Worm (Caenorhabditis elegans): ENCODE data around the gene ZK112.4.

ZK112.4 gene

ce11 chrIII:7730331-7730730, 520 bp upstream of the ZK112.4 start:
- no peak for TF ChIP-seq klf-2 (GFP tag; conservative IDR thresholded peaks at IDR 0.05)
- no peak for TF ChIP-seq ref-1 (GFP tag; conservative IDR thresholded peaks at IDR 0.05)
- TF ChIP-seq T22C8.4 (GFP tag; IDR thresholded peaks at IDR 0.05) = no peak
- no peak for TF ChIP-seq flt-1 (GFP tag; IDR thresholded peaks at IDR 0.05)
- no peak for TF ChIP-seq cog-1 (tag; optimal IDR thresholded peaks at IDR 0.05)
- TF ChIP-seq ztf-23 (GFP tag; IDR thresholded peaks at IDR 0.05) = no peak
- no peak for TF ChIP-seq ztf-29 (GFP tag; IDR thresholded peaks at IDR 0.05)
- no peak for TF ChIP-seq med-1 (GFP tag; optimal IDR thresholded peaks at IDR 0.05; ENCODE audit: insufficient read depth)
- no peak for TF ChIP-seq tab-1 (GFP tag; IDR thresholded peaks at IDR 0.05)

ce11 chrIII:7729062-7729461, 749 bp downstream of the ZK112.4 start:
- TF ChIP-seq cog-1 (tag; optimal IDR thresholded peaks at IDR 0.05) = no peak
- no peak for TF ChIP-seq ztf-29 (GFP tag; IDR thresholded peaks at IDR 0.05)
- 0 out of 2 replicates have a peak, but pooled peaks have one; percentile 23 for TF ChIP-seq flt-1 (GFP tag; IDR thresholded peaks at IDR 0.05)

ce11 chrIII:7728494-7728893, 1.3 kb downstream of the ZK112.4 start:
- no peak for TF ChIP-seq ref-1 (GFP tag; conservative IDR thresholded peaks at IDR 0.05)
- TF ChIP-seq ztf-23 (GFP tag; IDR thresholded peaks at IDR 0.05) = no peak
- TF ChIP-seq ztf-29 (GFP tag; IDR thresholded peaks at IDR 0.05) = no peak
- peak; percentile 39 for TF ChIP-seq cog-1 (tag; optimal IDR thresholded peaks at IDR 0.05)
- no peak for TF ChIP-seq klf-2 (GFP tag; conservative IDR thresholded peaks at IDR 0.05)
- TF ChIP-seq tab-1 (GFP tag; IDR thresholded peaks at IDR 0.05) = no peak
- no peak for TF ChIP-seq T22C8.4 (GFP tag; IDR thresholded peaks at IDR 0.05)
- TF ChIP-seq flt-1 (GFP tag; IDR thresholded peaks at IDR 0.05) = 0 out of 2 replicates have a peak, but pooled peaks have one; percentile 17

ce11 chrIII:7726500-7726899, 3.3 kb downstream of the ZK112.4 start:
- no peak for TF ChIP-seq ztf-29 (GFP tag; IDR thresholded peaks at IDR 0.05)

ce11 chrIII:7725483-7726250, 4.1 kb downstream of the ZK112.4 start:
- TF ChIP-seq klf-2 (GFP tag; conservative IDR thresholded peaks at IDR 0.05) (no peak), flt-1 (GFP tag; IDR thresholded peaks at IDR 0.05) (no peak), tab-1 (GFP tag; IDR thresholded peaks at IDR 0.05) (0 out of 2 replicates have a peak, but pooled peaks have one; percentile 19), ztf-23 (GFP tag; IDR thresholded peaks at IDR 0.05) (no peak), med-1 (GFP tag; optimal IDR thresholded peaks at IDR 0.05; ENCODE audit: insufficient read depth) (no peak), ztf-29 (GFP tag; IDR thresholded peaks at IDR 0.05) (no peak)

- TF ChIP-seq ztf-23 (GFP tag; IDR thresholded peaks at IDR 0.05) (no peak), med-1 (GFP tag; optimal IDR thresholded peaks at IDR 0.05; ENCODE audit: insufficient read depth) (no peak), tab-1 (GFP tag; IDR thresholded peaks at IDR 0.05) (no peak), klf-2 (GFP tag; conservative IDR thresholded peaks at IDR 0.05) (no peak), ref-1 (GFP tag; conservative IDR thresholded peaks at IDR 0.05) (no peak), T22C8.4 (GFP tag; IDR thresholded peaks at IDR 0.05) (no peak), cog-1 (tag; optimal IDR thresholded peaks at IDR 0.05) (no peak), flt-1 (GFP tag; IDR thresholded peaks at IDR 0.05) (no peak), ztf-29 (GFP tag; IDR thresholded peaks at IDR 0.05) (no peak)
These were observed 5.4 kb downstream of the ZK112.4 start for ce11 chrIII:7724433-7724832.

ce11 chrIII:7723412-7724068, 6.3 kb downstream of the ZK112.4 start:
- no peak for TF ChIP-seq ref-1 (GFP tag; conservative IDR thresholded peaks at IDR 0.05)
- no peak for TF ChIP-seq klf-2 (GFP tag; conservative IDR thresholded peaks at IDR 0.05)
- TF ChIP-seq flt-1 (GFP tag; IDR thresholded peaks at IDR 0.05) = no peak
- TF ChIP-seq cog-1 (tag; optimal IDR thresholded peaks at IDR 0.05) = no peak
- TF ChIP-seq T22C8.4 (GFP tag; IDR thresholded peaks at IDR 0.05) = no peak
- no peak for TF ChIP-seq ztf-29 (GFP tag; IDR thresholded peaks at IDR 0.05)
- no peak for TF ChIP-seq ztf-23 (GFP tag; IDR thresholded peaks at IDR 0.05)
- TF ChIP-seq med-1 (GFP tag; optimal IDR thresholded peaks at IDR 0.05; ENCODE audit: insufficient read depth) = no peak
- TF ChIP-seq tab-1 (GFP tag; IDR thresholded peaks at IDR 0.05) = no peak

ce11 chrIII:7722999-7723398, 6.8 kb downstream of the ZK112.4 start:
- TF ChIP-seq klf-2 (GFP tag; conservative IDR thresholded peaks at IDR 0.05) (no peak), cog-1 (tag; optimal IDR thresholded peaks at IDR 0.05) (no peak), tab-1 (GFP tag; IDR thresholded peaks at IDR 0.05) (no peak), ztf-29 (GFP tag; IDR thresholded peaks at IDR 0.05) (no peak), T22C8.4 (GFP tag; IDR thresholded peaks at IDR 0.05) (no peak), flt-1 (GFP tag; IDR thresholded peaks at IDR 0.05) (no peak)

- TF ChIP-seq klf-2 (GFP tag; conservative IDR thresholded peaks at IDR 0.05) = no peak
- TF ChIP-seq ztf-29 (GFP tag; IDR thresholded peaks at IDR 0.05) = no peak
- no peak for TF ChIP-seq med-1 (GFP tag; optimal IDR thresholded peaks at IDR 0.05; ENCODE audit: insufficient read depth)
- no peak for TF ChIP-seq ref-1 (GFP tag; conservative IDR thresholded peaks at IDR 0.05)
- TF ChIP-seq flt-1 (GFP tag; IDR thresholded peaks at IDR 0.05) = no peak
- TF ChIP-seq ztf-23 (GFP tag; IDR thresholded peaks at IDR 0.05) = no peak
- TF ChIP-seq tab-1 (GFP tag; IDR thresholded peaks at IDR 0.05) = no peak
- TF ChIP-seq cog-1 (tag; optimal IDR thresholded peaks at IDR 0.05) = no peak
- TF ChIP-seq T22C8.4 (GFP tag; IDR thresholded peaks at IDR 0.05) = no peak
These were observed 7.4 kb downstream of the ZK112.4 start for ce11 chrIII:7722411-7722810.

ce11 chrIII:7721513-7721912, 8.3 kb downstream of the ZK112.4 start:
- TF ChIP-seq ref-1 (GFP tag; conservative IDR thresholded peaks at IDR 0.05) = no peak
- TF ChIP-seq tab-1 (GFP tag; IDR thresholded peaks at IDR 0.05) = no peak
- TF ChIP-seq ztf-23 (GFP tag; IDR thresholded peaks at IDR 0.05) = no peak
- no peak for TF ChIP-seq T22C8.4 (GFP tag; IDR thresholded peaks at IDR 0.05)
- TF ChIP-seq med-1 (GFP tag; optimal IDR thresholded peaks at IDR 0.05; ENCODE audit: insufficient read depth) = no peak
- TF ChIP-seq cog-1 (tag; optimal IDR thresholded peaks at IDR 0.05) = no peak
- TF ChIP-seq ztf-29 (GFP tag; IDR thresholded peaks at IDR 0.05) = no peak
- TF ChIP-seq klf-2 (GFP tag; conservative IDR thresholded peaks at IDR 0.05) = no peak
- no peak for TF ChIP-seq flt-1 (GFP tag; IDR thresholded peaks at IDR 0.05)

Measured in whole organism, midembryonic.